Worm (Caenorhabditis elegans) whole organism, young adult: ENCODE results near the gene dao-2.

Source experiments
- B0019.2 ChIP-seq: fragments of 200-800 bp; sonication (Bioruptor generic); conservative IDR thresholded peaks from 2 replicates; pipeline ENCODE4 v1.3.6; 2022; ENCODE audit warnings: missing genetic modification reagents, missing genetic modification characterization, missing compliant biosample characterization
- B0336.3 ChIP-seq: fragments of 200-800 bp; sonication (Bioruptor generic); IDR thresholded peaks from 2 replicates; pipeline ENCODE4 v1.3.6; 2022; ENCODE audit warnings: missing genetic modification characterization, missing compliant biosample characterization
- D2030.7 ChIP-seq: fragments of 200-800 bp; sonication (Bioruptor generic); IDR thresholded peaks from 2 replicates; pipeline ENCODE4 v1.3.6; 2022; ENCODE audit warnings: missing genetic modification reagents, missing genetic modification characterization, missing compliant biosample characterization
- F37B4.10 ChIP-seq: fragments of 200-800 bp; sonication (Bioruptor generic); IDR thresholded peaks from 2 replicates; pipeline ENCODE4 v1.3.6; 2022; ENCODE audit warnings: missing genetic modification characterization, missing compliant biosample characterization
- F39B2.1 ChIP-seq: fragments of 200-800 bp; sonication (Bioruptor generic); IDR thresholded peaks from 2 replicates; pipeline ENCODE4 v1.3.6; 2022; ENCODE audit warnings: missing genetic modification reagents, missing genetic modification characterization, missing compliant biosample characterization
- F57C9.4 ChIP-seq: sonication (generic microtip); optimal IDR thresholded peaks from 2 replicates; lab custom pipeline; 2017; ENCODE audit warnings: mild to moderate bottlenecking, missing genetic modification characterization, missing compliant biosample characterization
- K11D2.4 ChIP-seq: fragments of 200-800 bp; sonication (Bioruptor generic); IDR thresholded peaks from 2 replicates; pipeline ENCODE4 v1.3.6; 2022; ENCODE audit warnings: missing genetic modification reagents, missing genetic modification characterization, missing compliant biosample characterization
- K12H6.12 ChIP-seq: fragments of 200-800 bp; sonication (Bioruptor generic); optimal IDR thresholded peaks from 2 replicates; lab custom pipeline; 2018; ENCODE audit warnings: mild to moderate bottlenecking, missing genetic modification characterization, missing compliant biosample characterization
- T26A5.8 ChIP-seq: sonication (generic microtip); optimal IDR thresholded peaks from 2 replicates; lab custom pipeline; 2016; ENCODE audit warnings: missing genetic modification characterization, missing compliant biosample characterization
- Y53G8AR.9 ChIP-seq: fragments of 200-800 bp; sonication (Bioruptor generic); conservative IDR thresholded peaks from 2 replicates; pipeline ENCODE4 v1.3.6; 2022; ENCODE audit warnings: missing genetic modification reagents, missing genetic modification characterization, missing compliant biosample characterization
- Y67H2A.10 ChIP-seq: fragments of 200-800 bp; sonication (Bioruptor generic); conservative IDR thresholded peaks from 2 replicates; pipeline ENCODE4 v1.3.6; 2022; ENCODE audit warnings: missing genetic modification reagents, missing genetic modification characterization, missing compliant biosample characterization
- ZK185.1 ChIP-seq: sonication (generic microtip); optimal IDR thresholded peaks from 2 replicates; lab custom pipeline; 2016; ENCODE audit warnings: mild to moderate bottlenecking, missing genetic modification characterization, missing compliant biosample characterization; ENCODE audit not compliant: poor library complexity, severe bottlenecking
- athp-1 ChIP-seq: sonication (generic microtip); optimal IDR thresholded peaks from 2 replicates; lab custom pipeline; 2017; ENCODE audit warnings: mild to moderate bottlenecking, missing genetic modification characterization, missing compliant biosample characterization
- bed-1 ChIP-seq: fragments of 200-800 bp; sonication (Bioruptor generic); IDR thresholded peaks from 2 replicates; pipeline ENCODE4 v1.3.6; 2022; ENCODE audit warnings: missing genetic modification reagents, missing genetic modification characterization, missing compliant biosample characterization
- ceh-100 ChIP-seq: fragments of 200-800 bp; sonication (Bioruptor generic); IDR thresholded peaks from 2 replicates; pipeline ENCODE4 v1.3.6; 2022; ENCODE audit warnings: missing genetic modification reagents, missing genetic modification characterization, missing compliant biosample characterization
- ceh-58 ChIP-seq: fragments of 200-800 bp; sonication (Bioruptor generic); IDR thresholded peaks from 2 replicates; pipeline ENCODE4 v1.3.6; 2022; ENCODE audit warnings: missing genetic modification characterization, missing compliant biosample characterization
- ets-4 ChIP-seq: fragments of 200-800 bp; sonication (Bioruptor generic); optimal IDR thresholded peaks from 2 replicates; lab custom pipeline; 2018; ENCODE audit warnings: mild to moderate bottlenecking, missing genetic modification characterization, missing compliant biosample characterization
- hlh-26 ChIP-seq: fragments of 200-800 bp; sonication (Bioruptor generic); conservative IDR thresholded peaks from 2 replicates; pipeline ENCODE4 v1.3.6; 2022; ENCODE audit warnings: missing genetic modification reagents, missing genetic modification characterization, missing compliant biosample characterization
- hmg-1.2 ChIP-seq: fragments of 200-800 bp; sonication (Bioruptor generic); IDR thresholded peaks from 2 replicates; pipeline ENCODE4 v1.3.6; 2022; ENCODE audit warnings: missing genetic modification reagents, missing genetic modification characterization, missing compliant biosample characterization
- hmg-20 ChIP-seq: fragments of 200-800 bp; sonication (Bioruptor generic); IDR thresholded peaks from 2 replicates; pipeline ENCODE4 v1.3.6; 2022; ENCODE audit warnings: missing genetic modification reagents, missing genetic modification characterization, missing compliant biosample characterization
- hrde-1 ChIP-seq: sonication (generic microtip); optimal IDR thresholded peaks from 2 replicates; lab custom pipeline; 2016; ENCODE audit warnings: missing genetic modification characterization, mild to moderate bottlenecking, missing compliant biosample characterization, moderate library complexity, missing genotype, missing genetic modification reagents, borderline replicate concordance
- let-526 ChIP-seq: fragments of 200-800 bp; sonication (Bioruptor generic); IDR thresholded peaks from 2 replicates; pipeline ENCODE4 v1.3.6; 2022; ENCODE audit warnings: missing genetic modification reagents, missing genetic modification characterization, missing compliant biosample characterization
- lin-35 ChIP-seq, 3 experiments: fragments of 150-350 bp in 2 of 3; sonication (generic microtip) in 1 of 3; optimal IDR thresholded peaks; 2 replicates each; lab custom pipeline; 2014 to 2018; ENCODE audit warnings: missing biosample characterization in 3 of 3, missing genetic modification characterization in 3 of 3, missing genetic modification reagents in 3 of 3
- lir-1 ChIP-seq: fragments of 200-800 bp; sonication (Bioruptor generic); conservative IDR thresholded peaks from 2 replicates; pipeline ENCODE4 v1.3.6; 2022; ENCODE audit warnings: missing genetic modification reagents, missing genetic modification characterization, missing compliant biosample characterization
- madf-8 ChIP-seq: fragments of 200-800 bp; sonication (Bioruptor generic); conservative IDR thresholded peaks from 2 replicates; pipeline ENCODE4 v1.3.6; 2022; ENCODE audit warnings: missing genetic modification reagents, missing genetic modification characterization, missing compliant biosample characterization
- mxl-1 ChIP-seq: sonication (generic microtip); optimal IDR thresholded peaks from 2 replicates; lab custom pipeline; 2016; ENCODE audit warnings: missing genetic modification characterization, missing compliant biosample characterization
- nhr-80 ChIP-seq: sonication (generic microtip); optimal IDR thresholded peaks from 2 replicates; lab custom pipeline; 2016; ENCODE audit warnings: missing genetic modification characterization, missing compliant biosample characterization
- sdz-38 ChIP-seq: sonication (generic microtip); optimal IDR thresholded peaks from 2 replicates; lab custom pipeline; 2016; ENCODE audit warnings: missing genotype, missing genetic modification characterization, missing compliant biosample characterization
- snpc-1.1 ChIP-seq: sonication (generic microtip); optimal IDR thresholded peaks from 2 replicates; lab custom pipeline; 2017; ENCODE audit warnings: missing genetic modification characterization, mild to moderate bottlenecking, missing compliant biosample characterization, antibody characterized with exemption, moderate library complexity, missing genotype, missing genetic modification reagents; ENCODE audit not compliant: insufficient read depth
- snpc-1.3 ChIP-seq: sonication (generic microtip); optimal IDR thresholded peaks from 2 replicates; lab custom pipeline; 2017; ENCODE audit warnings: missing genetic modification characterization, mild to moderate bottlenecking, missing compliant biosample characterization, antibody characterized with exemption, moderate library complexity, missing genotype, missing genetic modification reagents; ENCODE audit not compliant: insufficient read depth
- tbp1 ChIP-seq: fragments of 200-800 bp; sonication (Bioruptor generic); optimal IDR thresholded peaks from 2 replicates; lab custom pipeline; 2018; ENCODE audit warnings: mild to moderate bottlenecking, missing genetic modification characterization, missing compliant biosample characterization
- tlf-1 ChIP-seq: fragments of 200-800 bp; sonication (Bioruptor generic); optimal IDR thresholded peaks from 2 replicates; lab custom pipeline; 2018; ENCODE audit warnings: mild to moderate bottlenecking, missing genetic modification characterization, missing compliant biosample characterization
- xnd-1 ChIP-seq: sonication (generic microtip); optimal IDR thresholded peaks from 2 replicates; lab custom pipeline; 2016; ENCODE audit warnings: missing genotype, missing genetic modification reagents, missing genetic modification characterization, missing compliant biosample characterization
- zfh-2 ChIP-seq: fragments of 200-800 bp; sonication (Bioruptor generic); conservative IDR thresholded peaks from 2 replicates; pipeline ENCODE4 v1.3.6; 2022; ENCODE audit warnings: missing genetic modification reagents, missing genetic modification characterization, missing compliant biosample characterization
- ztf-3 ChIP-seq: fragments of 200-800 bp; sonication (Bioruptor generic); optimal IDR thresholded peaks from 2 replicates; lab custom pipeline; 2018; ENCODE audit warnings: mild to moderate bottlenecking, missing genetic modification characterization, missing compliant biosample characterization

The dao-2 gene

ce11 chrII:4571868-4572267 lies 9.1 kb downstream of the dao-2 start, which contains the start of gene vab-1:
vab-1 (plus strand) TSS chrII:4572000.
- TF ChIP-seq let-526 (GFP tag; lab: Robert Waterston, UW) = no peak
- no peak for TF ChIP-seq F39B2.1 (GFP tag; lab: Robert Waterston, UW)
- TF ChIP-seq ceh-100 = no peak

- TF ChIP-seq ZK185.1 (tag; lab: Kevin White, UChicago) = no peak
- TF ChIP-seq hlh-26 (GFP tag; lab: Robert Waterston, UW) = no peak
- no peak for TF ChIP-seq B0336.3 (GFP tag; lab: Robert Waterston, UW)
- TF ChIP-seq madf-8 = no peak
- no peak for TF ChIP-seq B0019.2 (GFP tag; lab: Robert Waterston, UW)
- TF ChIP-seq lir-1 (GFP tag; lab: Robert Waterston, UW) = no peak
- TF ChIP-seq tbp1 (GFP tag; lab: Kevin White, UChicago) = no peak
- no peak for TF ChIP-seq sdz-38 (tag; lab: Kevin White, UChicago)
- no peak for TF ChIP-seq snpc-1.3 (tag; lab: Kevin White, UChicago)
- TF ChIP-seq D2030.7 (GFP tag; lab: Robert Waterston, UW) = no peak
- no peak for TF ChIP-seq ets-4 (GFP tag; lab: Kevin White, UChicago)
- no peak for TF ChIP-seq nhr-80 (tag; lab: Kevin White, UChicago)
- TF ChIP-seq F37B4.10 (GFP tag; lab: Robert Waterston, UW) = no peak
- TF ChIP-seq snpc-1.1 = no peak
- no peak for TF ChIP-seq bed-1
- TF ChIP-seq, all 124 proteins: peak for 0
Measured at ce11 chrII:4572579-4572978, 9.8 kb downstream of the dao-2 start.

- TF ChIP-seq hmg-1.2 (no peak), zfh-2 (0 out of 2 replicates have a peak, but pooled peaks have one; percentile 9)
Measured at ce11 chrII:4573084-4573483, 10.3 kb downstream of the dao-2 start.

ce11 chrII:4574658-4575057 lies 11.9 kb downstream of the dao-2 start:
- TF ChIP-seq K12H6.12 (no peak), athp-1 (no peak), K11D2.4 (GFP tag; lab: Robert Waterston, UW) (no peak), mxl-1 (tag; lab: Kevin White, UChicago) (no peak), Y67H2A.10 (no peak), F57C9.4 (tag; lab: Kevin White, UChicago) (no peak), lir-1 (GFP tag; lab: Robert Waterston, UW) (no peak), tlf-1 (no peak), hmg-1.2 (no peak), Y53G8AR.9 (no peak), ceh-100 (no peak), hrde-1 (tag; lab: Kevin White, UChicago) (no peak), xnd-1 (tag; lab: Kevin White, UChicago) (no peak), ceh-58 (GFP tag; lab: Robert Waterston, UW) (no peak)

DNA sequence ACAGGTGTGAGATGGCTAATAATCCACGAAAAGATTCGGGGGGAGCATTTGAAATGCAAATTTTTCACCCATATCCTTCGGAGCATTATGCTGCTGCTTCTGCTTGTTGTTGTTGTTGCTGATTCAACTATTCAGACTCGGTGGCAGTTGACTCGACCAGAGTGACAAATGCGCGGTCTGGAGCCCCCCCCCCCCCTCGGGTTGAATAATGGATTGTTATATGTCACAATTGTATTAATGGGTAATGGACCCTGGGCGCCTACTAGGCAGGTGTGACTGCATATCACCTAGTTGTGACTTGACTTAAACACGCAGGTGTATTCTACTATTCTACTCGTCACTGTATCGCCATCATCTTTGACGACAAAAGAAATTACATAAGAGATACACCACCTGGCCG lies 12.8 kb downstream of the dao-2 start:
- TF ChIP-seq hmg-20 (GFP tag; lab: Robert Waterston, UW) (no peak), lin-35 (GFP tag; optimal IDR thresholded peaks at IDR 0.05; lab: Kevin White, UChicago) (no peak), T26A5.8 (tag; lab: Kevin White, UChicago) (no peak), zfh-2 (no peak), ztf-3 (GFP tag; lab: Kevin White, UChicago) (no peak)
